Fruit fly (Drosophila melanogaster): ENCODE measurements around the gene Ndf.

Gene Ndf

dm6 chr2L:9986402-9987350 lies 17.0 kb upstream of the Ndf start (continued):
- no peak for TF ChIP-seq CG10543 (GFP tag; optimal IDR thresholded peaks at IDR 0.05)
- TF ChIP-seq CG3847 (GFP tag; IDR thresholded peaks at IDR 0.05), result peak; percentile 32; the same call in 1 of the 2 replicates
- TF ChIP-seq CG7357 (GFP tag; IDR thresholded peaks at IDR 0.05), result peak; percentile 16; the same call in 1 of the 3 replicates
- TF ChIP-seq zfh1 (GFP tag; IDR thresholded peaks at IDR 0.05), result peak; percentile 75; the same call in 2 of the 3 replicates
- TF ChIP-seq gcm2 (GFP tag; optimal IDR thresholded peaks at IDR 0.05), result no peak
- peak; percentile 47 for TF ChIP-seq bcd (GFP tag; optimal IDR thresholded peaks at IDR 0.05)
- peak; percentile 30; the same call in 1 of the 3 replicates for TF ChIP-seq CG14050 (GFP tag; IDR thresholded peaks at IDR 0.05)
- TF ChIP-seq CG14965 (GFP tag; optimal IDR thresholded peaks at IDR 0.05; ENCODE audit: borderline replicate concordance), result no peak
- TF ChIP-seq CG14667 (GFP tag; IDR thresholded peaks at IDR 0.05), result peak; percentile 65
- TF ChIP-seq CG32532 (GFP tag; IDR thresholded peaks at IDR 0.05), result peak; percentile 18; the same call in 1 of the 2 replicates
- TF ChIP-seq fd3F (GFP tag; optimal IDR thresholded peaks at IDR 0.05), result no peak
- TF ChIP-seq YL-1 (GFP tag; optimal IDR thresholded peaks at IDR 0.05), result no peak
- TF ChIP-seq yki (optimal IDR thresholded peaks at IDR 0.05), result no peak
- peak; percentile 57 for TF ChIP-seq ind (GFP tag; optimal IDR thresholded peaks at IDR 0.05)
- peak; percentile 73 for TF ChIP-seq stc (GFP tag; IDR thresholded peaks at IDR 0.05)
- TF ChIP-seq CG32772 (GFP tag; IDR thresholded peaks at IDR 0.05), result peak; percentile 76; the same call in 1 of the 2 replicates
- no peak for TF ChIP-seq Scr (GFP tag; IDR thresholded peaks at IDR 0.05; ENCODE audit: partially characterized antibody)
- peak in 1 of 2 experiments; percentile 30 for TF ChIP-seq Hr78 (GFP tag; optimal IDR thresholded peaks at IDR 0.05)
- TF ChIP-seq shn (GFP tag; optimal IDR thresholded peaks at IDR 0.05), result peak; percentile 6
- TF ChIP-seq CG11093 (GFP tag; IDR thresholded peaks at IDR 0.05), result peak; percentile 70
- TF ChIP-seq CG10431 (GFP tag; optimal IDR thresholded peaks at IDR 0.05), result no peak
- no peak for TF ChIP-seq CG12299 (tag; optimal IDR thresholded peaks at IDR 0.05)
- TF ChIP-seq CG12942 (GFP tag; optimal IDR thresholded peaks at IDR 0.05), result peak; percentile 1
- peak; percentile 82 for TF ChIP-seq sisA (GFP tag; IDR thresholded peaks at IDR 0.05)
- peak; percentile 45; the same call in 1 of the 2 replicates for TF ChIP-seq Rfx (GFP tag; IDR thresholded peaks at IDR 0.05)
- no peak for TF ChIP-seq mld (GFP tag; IDR thresholded peaks at IDR 0.05; ENCODE audit: partially characterized antibody)
- peak; percentile 8 for TF ChIP-seq CG30403 (GFP tag; optimal IDR thresholded peaks at IDR 0.05)
- no peak for TF ChIP-seq Kr (GFP tag; optimal IDR thresholded peaks at IDR 0.05)
- TF ChIP-seq salm (tag; optimal IDR thresholded peaks at IDR 0.05), result no peak
- peak; percentile 59 for TF ChIP-seq CG7839 (tag; optimal IDR thresholded peaks at IDR 0.05)
- no peak for TF ChIP-seq CHES-1-like (GFP tag; optimal IDR thresholded peaks at IDR 0.05)
- TF ChIP-seq CG5953 (GFP tag; IDR thresholded peaks at IDR 0.05), result peak; percentile 54; the same call in 1 of the 2 replicates
- TF ChIP-seq Fer3 (tag; optimal IDR thresholded peaks at IDR 0.05), result peak; percentile 18
- peak; percentile 67 for TF ChIP-seq phol (tag; optimal IDR thresholded peaks at IDR 0.05)
- TF ChIP-seq CG2875 (GFP tag; optimal IDR thresholded peaks at IDR 0.05), result peak; percentile 10
- peak; percentile 36 for TF ChIP-seq CG10267 (tag; optimal IDR thresholded peaks at IDR 0.05)
- TF ChIP-seq dan (GFP tag; IDR thresholded peaks at IDR 0.05), result no peak
- no peak for TF ChIP-seq CG4282 (GFP tag; optimal IDR thresholded peaks at IDR 0.05)
- no peak for TF ChIP-seq CG8944 (GFP tag; optimal IDR thresholded peaks at IDR 0.05)
- peak; percentile 41 for TF ChIP-seq Chrac-16 (GFP tag; optimal IDR thresholded peaks at IDR 0.05)
- TF ChIP-seq onecut (GFP tag; IDR thresholded peaks at IDR 0.05), result peak; percentile 68
- TF ChIP-seq Ets65A (GFP tag), result peak; percentile 95
- peak; percentile 36; the same call in 1 of the 2 replicates for TF ChIP-seq slbo (GFP tag; IDR thresholded peaks at IDR 0.05)
- no peak for TF ChIP-seq Dip3 (GFP tag; optimal IDR thresholded peaks at IDR 0.05)
- peak; percentile 65 for TF ChIP-seq CG17829 (tag; optimal IDR thresholded peaks at IDR 0.05)
- TF ChIP-seq E2f1 (GFP tag; IDR thresholded peaks at IDR 0.05), result peak; percentile 46; the same call in 1 of the 2 replicates
- peak; percentile 72 for TF ChIP-seq ken (GFP tag; IDR thresholded peaks at IDR 0.05)
- peak; percentile 68 for TF ChIP-seq croc (GFP tag; conservative IDR thresholded peaks at IDR 0.05)
- no peak for TF ChIP-seq fd102C (GFP tag; optimal IDR thresholded peaks at IDR 0.05)
